Worm (Caenorhabditis elegans) whole organism, early embryonic: ENCODE results near the gene Y41D4A.6.

ENCODE experiments used
- B0310.2 ChIP-seq: sonication (generic microtip); optimal IDR thresholded peaks from 2 replicates; lab custom pipeline; 2016; ENCODE audit warnings: mild to moderate bottlenecking, missing genetic modification characterization, missing compliant biosample characterization
- F13C5.2 ChIP-seq: sonication (generic microtip); optimal IDR thresholded peaks from 2 replicates; lab custom pipeline; 2017; ENCODE audit warnings: mild to moderate bottlenecking, missing genetic modification characterization, inconsistent platforms, missing compliant biosample characterization
- ama-1 ChIP-seq: fragments of 150-350 bp; optimal IDR thresholded peaks from 2 replicates; lab custom pipeline; 2014
- ets-7 ChIP-seq: sonication (generic microtip); optimal IDR thresholded peaks from 2 replicates; lab custom pipeline; 2016; ENCODE audit warnings: missing genotype, missing genetic modification characterization, missing compliant biosample characterization
- flt-1 ChIP-seq: fragments of 200-800 bp; sonication (Bioruptor generic); IDR thresholded peaks from 2 replicates; pipeline ENCODE4 v1.3.6; 2022; ENCODE audit warnings: missing genetic modification characterization, missing compliant biosample characterization
- hmbx-1 ChIP-seq: sonication (generic microtip); optimal IDR thresholded peaks from 2 replicates; lab custom pipeline; 2016; ENCODE audit warnings: mild to moderate bottlenecking, missing genetic modification characterization, missing compliant biosample characterization
- hmg-4 ChIP-seq: fragments of 200-800 bp; sonication (Bioruptor generic); optimal IDR thresholded peaks from 2 replicates; lab custom pipeline; 2018; ENCODE audit warnings: mild to moderate bottlenecking, missing genetic modification characterization, missing compliant biosample characterization
- pes-1 ChIP-seq: fragments of 200-800 bp; sonication (Bioruptor generic); IDR thresholded peaks from 2 replicates; pipeline ENCODE4 v1.3.6; 2022; ENCODE audit warnings: missing genetic modification reagents, missing genetic modification characterization, missing compliant biosample characterization
- sea-1 ChIP-seq: fragments of 200-800 bp; sonication (Bioruptor generic); conservative IDR thresholded peaks from 2 replicates; pipeline ENCODE4 v1.3.6; 2022; ENCODE audit warnings: missing genetic modification characterization, missing compliant biosample characterization
- tbx-11 ChIP-seq: fragments of 200-800 bp; sonication (Bioruptor generic); IDR thresholded peaks from 2 replicates; pipeline ENCODE4 v1.3.6; 2022; ENCODE audit warnings: missing genetic modification characterization, missing compliant biosample characterization
- tbx-37 ChIP-seq: fragments of 200-800 bp; sonication (Bioruptor generic); conservative IDR thresholded peaks from 2 replicates; pipeline ENCODE4 v1.3.6; 2022; ENCODE audit warnings: missing genetic modification reagents, missing genetic modification characterization, missing compliant biosample characterization
- tra-4 ChIP-seq: sonication (generic microtip); optimal IDR thresholded peaks from 2 replicates; lab custom pipeline; 2017; ENCODE audit warnings: missing genetic modification characterization, missing compliant biosample characterization

ce11 chrIV:1738892-1739291, 6.4 kb downstream of the Y41D4A.6 start:
- TF ChIP-seq F13C5.2: no peak
- no peak for TF ChIP-seq hmbx-1
- no peak for TF ChIP-seq ama-1 (lab: Kevin White, UChicago)
- no peak for TF ChIP-seq B0310.2
- no peak for TF ChIP-seq tbx-37 (GFP tag; lab: Robert Waterston, UW)
- no peak for TF ChIP-seq pes-1
- no peak for TF ChIP-seq ets-7 (tag; lab: Kevin White, UChicago)
- TF ChIP-seq flt-1: no peak
- TF ChIP-seq hmg-4: no peak
- TF ChIP-seq tbx-11 (GFP tag; lab: Robert Waterston, UW): no peak
- no peak for TF ChIP-seq tra-4 (tag; lab: Kevin White, UChicago)
- TF ChIP-seq sea-1: no peak
